Fruit fly (Drosophila melanogaster): ENCODE results near the gene Fad2.

DNA sequence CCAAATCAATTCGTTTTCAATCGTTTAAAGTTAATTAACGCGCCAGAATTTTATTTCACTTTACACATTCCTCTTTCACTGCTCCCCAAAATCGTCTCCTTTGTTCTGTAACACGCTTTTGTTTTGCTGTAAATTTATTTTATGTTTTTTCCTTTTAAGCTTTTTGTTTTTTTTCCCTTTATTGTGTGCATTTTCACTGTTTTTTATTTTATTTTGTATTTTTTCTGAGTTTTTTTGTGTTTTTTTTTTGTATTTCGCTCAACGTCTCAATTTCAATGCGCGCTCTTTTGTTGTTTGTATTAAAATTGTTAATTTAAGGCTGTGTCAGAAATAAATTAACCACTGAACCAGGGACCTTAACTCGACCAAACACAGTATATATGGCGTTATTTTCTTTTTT is 16.9 kb upstream of the Fad2 start:
- TF ChIP-seq Jra (GFP tag; optimal IDR thresholded peaks at IDR 0.05) (no peak), rgr (GFP tag; optimal IDR thresholded peaks at IDR 0.05) (no peak), dsf (GFP tag; optimal IDR thresholded peaks at IDR 0.05; ENCODE audit: borderline replicate concordance) (no peak), fru (GFP tag; optimal IDR thresholded peaks at IDR 0.05) (no peak), dmrt93B (GFP tag; optimal IDR thresholded peaks at IDR 0.05) (no peak), br (GFP tag; optimal IDR thresholded peaks at IDR 0.05) (no peak), CG32264 (GFP tag; optimal IDR thresholded peaks at IDR 0.05) (no peak), Vsx2 (GFP tag; optimal IDR thresholded peaks at IDR 0.05; ENCODE audit: partially characterized antibody) (no peak), pan (optimal IDR thresholded peaks at IDR 0.05) (no peak), jim (GFP tag; optimal IDR thresholded peaks at IDR 0.05) (no peak), CG9705 (GFP tag; optimal IDR thresholded peaks at IDR 0.05) (no peak), lola (GFP tag; optimal IDR thresholded peaks at IDR 0.05) (no peak)

Measured in whole organism, wandering third instar larva.